Fruit fly (Drosophila melanogaster): ENCODE data around the gene CG31373.

Gene CG31373

DNA sequence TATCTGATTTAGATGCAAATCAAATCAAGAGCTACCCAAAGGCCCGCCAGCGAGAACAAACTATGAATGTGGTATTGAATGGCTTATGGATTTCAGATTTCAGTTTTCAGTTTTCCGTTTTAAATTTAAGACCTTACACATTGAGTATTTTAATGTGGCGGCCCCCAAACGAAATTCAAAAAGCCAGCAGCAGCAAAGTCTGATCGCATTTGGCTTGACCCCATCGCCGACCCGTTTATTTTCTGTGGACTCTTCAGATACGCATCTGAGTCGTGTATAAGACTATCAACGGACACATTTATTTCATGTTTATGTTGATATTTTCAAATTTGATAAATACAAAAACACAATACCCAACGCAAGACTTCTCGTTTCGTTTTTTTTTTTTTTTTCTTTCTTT is 49.6 kb downstream of the CG31373 start:
- TF ChIP-seq CG11085 (GFP tag; IDR thresholded peaks at IDR 0.05) (no peak), CG7928 (GFP tag; optimal IDR thresholded peaks at IDR 0.05) (no peak), GATAe (GFP tag; conservative IDR thresholded peaks at IDR 0.05) (no peak), chinmo (GFP tag; IDR thresholded peaks at IDR 0.05; ENCODE audit: partially characterized antibody) (peak; percentile 72; the same call in 1 of the 4 replicates), pum (GFP tag; optimal IDR thresholded peaks at IDR 0.05) (no peak), luna (GFP tag; optimal IDR thresholded peaks at IDR 0.05) (no peak), en (GFP tag; optimal IDR thresholded peaks at IDR 0.05) (no peak), crc (GFP tag; optimal IDR thresholded peaks at IDR 0.05) (no peak), fd3F (GFP tag; optimal IDR thresholded peaks at IDR 0.05) (no peak), wor (GFP tag; IDR thresholded peaks at IDR 0.05) (no peak), chif (GFP tag; optimal IDR thresholded peaks at IDR 0.05) (no peak), dan (GFP tag; IDR thresholded peaks at IDR 0.05) (no peak), abd-A (tag; optimal IDR thresholded peaks at IDR 0.05) (peak; percentile 78), sqz (GFP tag; optimal IDR thresholded peaks at IDR 0.05) (peak; percentile 35), oc (tag; optimal IDR thresholded peaks at IDR 0.05) (peak; percentile 57), al (GFP tag; IDR thresholded peaks at IDR 0.05) (no peak), Hr78 (GFP tag; optimal IDR thresholded peaks at IDR 0.05) (peak in 1 of 2 experiments; percentile 64), grn (GFP tag; optimal IDR thresholded peaks at IDR 0.05) (peak; percentile 74), CG1233 (GFP tag; optimal IDR thresholded peaks at IDR 0.05) (no peak), vvl (GFP tag; IDR thresholded peaks at IDR 0.05) (peak; percentile 25; the same call in 1 of the 2 replicates), Scr (GFP tag; IDR thresholded peaks at IDR 0.05; ENCODE audit: partially characterized antibody) (no peak), kni (GFP tag; optimal IDR thresholded peaks at IDR 0.05) (peak; percentile 84), CG4707 (GFP tag; optimal IDR thresholded peaks at IDR 0.05) (no peak)

DNA sequence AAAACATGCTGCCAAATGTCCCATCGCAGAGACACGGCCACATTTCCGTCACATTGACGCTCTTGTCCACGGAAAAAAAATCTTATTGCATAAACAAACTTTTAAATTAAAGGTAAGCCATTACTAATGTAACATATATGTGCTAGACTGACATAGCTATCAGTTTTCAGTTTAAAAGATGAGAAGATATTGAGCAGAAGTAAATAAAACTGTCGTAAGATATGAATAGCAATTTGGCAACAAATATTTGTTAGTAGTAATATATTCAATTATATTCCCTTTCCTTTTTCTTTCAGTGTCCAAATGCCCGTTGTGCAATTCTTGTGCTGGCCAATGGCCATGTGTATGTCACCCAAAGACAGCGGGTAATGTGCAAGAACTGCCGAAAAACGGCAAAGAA is 50.4 kb downstream of the CG31373 start:
- TF ChIP-seq oc (tag; optimal IDR thresholded peaks at IDR 0.05) (no peak), sr (GFP tag; IDR thresholded peaks at IDR 0.05) (no peak), zf30C (GFP tag; optimal IDR thresholded peaks at IDR 0.05) (peak; percentile 1), mirr (GFP tag; optimal IDR thresholded peaks at IDR 0.05) (no peak), CG13775 (GFP tag; optimal IDR thresholded peaks at IDR 0.05) (no peak), grau (tag; optimal IDR thresholded peaks at IDR 0.05) (no peak), CG10979 (tag; optimal IDR thresholded peaks at IDR 0.05) (peak; percentile 34), CG3847 (GFP tag; IDR thresholded peaks at IDR 0.05) (no peak), CG30431 (GFP tag; optimal IDR thresholded peaks at IDR 0.05) (no peak), gcm2 (GFP tag; optimal IDR thresholded peaks at IDR 0.05) (no peak), Xrp1 (GFP tag; IDR thresholded peaks at IDR 0.05) (0 out of 2 replicates have a peak, but pooled peaks have one; percentile 24), CG13424 (tag; optimal IDR thresholded peaks at IDR 0.05) (no peak), zen (tag; optimal IDR thresholded peaks at IDR 0.05) (peak; percentile 48), yki (optimal IDR thresholded peaks at IDR 0.05) (no peak), CG7963 (GFP tag; IDR thresholded peaks at IDR 0.05; ENCODE audit: partially characterized antibody) (no peak), CG17829 (tag; optimal IDR thresholded peaks at IDR 0.05) (peak; percentile 10), CG12219 (GFP tag; optimal IDR thresholded peaks at IDR 0.05) (no peak), CG10267 (tag; optimal IDR thresholded peaks at IDR 0.05) (no peak), CG10565 (GFP tag; optimal IDR thresholded peaks at IDR 0.05) (no peak), CG33213 (GFP tag; optimal IDR thresholded peaks at IDR 0.05) (no peak), Hsf (GFP tag; optimal IDR thresholded peaks at IDR 0.05) (no peak), sima (GFP tag; optimal IDR thresholded peaks at IDR 0.05) (no peak), emc (GFP tag; optimal IDR thresholded peaks at IDR 0.05) (no peak), CG9609 (GFP tag; optimal IDR thresholded peaks at IDR 0.05) (no peak), CG9932 (GFP tag; IDR thresholded peaks at IDR 0.05) (no peak), CG9727 (GFP tag; optimal IDR thresholded peaks at IDR 0.05) (no peak), CG42726 (GFP tag; IDR thresholded peaks at IDR 0.05; ENCODE audit: partially characterized antibody) (no peak), CG7928 (GFP tag; optimal IDR thresholded peaks at IDR 0.05) (no peak), br (optimal IDR thresholded peaks at IDR 0.05) (no peak), twi (tag; optimal IDR thresholded peaks at IDR 0.05) (peak; percentile 75), ftz-f1 (GFP tag; optimal IDR thresholded peaks at IDR 0.05) (no peak)

Measured in whole organism, embryonic.